Fruit fly (Drosophila melanogaster): Measurements from ENCODE around the gene CG15375.
A peak's percentile ranks its signal among the peaks of the same experiment; 100 is the strongest.

CG15375 gene

DNA sequence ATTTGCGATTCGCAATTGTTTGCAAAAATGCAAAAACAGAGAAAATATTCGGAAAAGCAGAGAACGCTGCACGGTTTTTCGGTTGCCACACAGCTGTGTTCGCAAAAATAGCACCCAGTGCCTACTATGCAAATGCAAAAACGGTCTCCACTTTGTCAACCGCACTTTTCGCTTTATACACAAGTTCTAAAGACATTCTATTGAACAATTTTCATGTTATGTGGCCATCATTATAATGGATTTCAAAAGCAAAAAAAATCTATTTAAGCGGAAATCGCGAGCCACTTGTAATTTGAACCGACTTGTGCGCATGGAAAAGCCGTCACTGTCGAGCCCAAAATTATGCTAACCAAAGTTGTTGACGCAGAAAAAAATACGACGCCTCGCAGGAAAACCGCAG, 49.9 kb downstream of the CG15375 start (continued):
- TF ChIP-seq CG31627 (GFP tag; optimal IDR thresholded peaks at IDR 0.05) (peak; percentile 45), Eip78C (GFP tag) (peak; percentile 48), Gug (GFP tag; IDR thresholded peaks at IDR 0.05) (no peak), CG4318 (GFP tag; optimal IDR thresholded peaks at IDR 0.05) (peak; percentile 5), lz (GFP tag; optimal IDR thresholded peaks at IDR 0.05) (peak; percentile 27), CG7368 (GFP tag; optimal IDR thresholded peaks at IDR 0.05) (no peak), CG8119 (GFP tag; IDR thresholded peaks at IDR 0.05) (peak; percentile 56), CG6792 (GFP tag; optimal IDR thresholded peaks at IDR 0.05) (no peak), esn (GFP tag; optimal IDR thresholded peaks at IDR 0.05) (peak; percentile 30), Eip93F (GFP tag; optimal IDR thresholded peaks at IDR 0.05) (no peak), topi (GFP tag; optimal IDR thresholded peaks at IDR 0.05) (peak; percentile 25), CG10669 (GFP tag; optimal IDR thresholded peaks at IDR 0.05) (no peak), CG15336 (GFP tag; IDR thresholded peaks at IDR 0.05) (peak; percentile 67), CG11902 (GFP tag; optimal IDR thresholded peaks at IDR 0.05) (no peak), acj6 (GFP tag; optimal IDR thresholded peaks at IDR 0.05) (peak; percentile 24), CG32006 (GFP tag; optimal IDR thresholded peaks at IDR 0.05) (peak; percentile 60), Sox14 (GFP tag; optimal IDR thresholded peaks at IDR 0.05) (no peak), achi (GFP tag; optimal IDR thresholded peaks at IDR 0.05) (peak; percentile 2), Ets21C (GFP tag; optimal IDR thresholded peaks at IDR 0.05) (peak; percentile 28), cyc (GFP tag; optimal IDR thresholded peaks at IDR 0.05) (peak; percentile 23), Hr39 (GFP tag; optimal IDR thresholded peaks at IDR 0.05) (peak; percentile 47)

Data from whole organism, prepupa.